Worm (Caenorhabditis elegans): ENCODE measurements around the gene dsb-3.
A peak's percentile ranks its signal among the peaks of the same experiment; 100 is the strongest.

dsb-3 gene

DNA sequence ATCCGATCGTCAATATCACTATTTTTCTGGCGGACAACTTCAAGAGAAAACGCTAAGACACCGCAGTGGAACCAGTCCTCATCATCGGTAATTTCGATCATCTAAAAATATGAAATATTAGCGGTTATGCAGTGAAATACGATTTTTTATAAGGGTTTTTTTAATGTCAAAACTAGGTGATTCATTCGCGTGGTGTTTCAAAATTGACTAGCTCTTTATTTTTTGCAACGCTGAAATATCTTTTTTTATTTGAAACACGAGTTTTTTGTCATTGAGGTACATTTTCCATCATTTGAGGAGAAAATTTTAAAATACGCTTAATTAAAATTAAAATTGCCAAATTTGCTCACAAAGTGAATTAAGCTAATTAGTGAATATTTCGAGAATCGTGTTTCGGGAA is at the start of gene dsb-3:
dsb-3 (minus strand) TSS at position 101 of the 400 bp plus-strand sequence.
- TF ChIP-seq W03F9.2 (tag; optimal IDR thresholded peaks at IDR 0.05) (no peak), him-1 (tag; optimal IDR thresholded peaks at IDR 0.05) (no peak), dao-5 (tag; optimal IDR thresholded peaks at IDR 0.05) (no peak)

DNA sequence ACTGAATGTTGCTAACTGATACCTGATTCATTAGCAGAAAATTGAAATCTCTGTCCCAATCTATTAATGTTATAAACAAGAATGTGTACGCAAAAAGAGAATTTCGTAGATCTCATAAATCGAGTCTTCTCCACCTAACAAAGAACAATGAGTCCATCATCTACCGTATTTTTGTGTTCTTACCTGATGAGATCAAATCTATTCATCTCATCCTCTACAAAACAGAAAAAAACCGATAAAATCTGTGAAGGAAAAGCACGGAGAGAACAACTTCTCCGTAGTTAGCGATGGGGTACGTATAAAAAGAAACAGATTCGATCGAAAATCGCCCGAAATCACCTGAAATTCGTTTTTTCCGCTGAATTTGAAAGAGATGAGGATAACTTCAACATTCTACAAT is 49.2 kb upstream of the dsb-3 start, which contains the start of gene C33H5.1:
C33H5.1 (plus strand) TSS at position 330 of the 400 bp plus-strand sequence.
- no peak for TF ChIP-seq dao-5 (tag; optimal IDR thresholded peaks at IDR 0.05)
- no peak for TF ChIP-seq him-1 (tag; optimal IDR thresholded peaks at IDR 0.05)
- no peak for TF ChIP-seq W03F9.2 (tag; optimal IDR thresholded peaks at IDR 0.05)

DNA sequence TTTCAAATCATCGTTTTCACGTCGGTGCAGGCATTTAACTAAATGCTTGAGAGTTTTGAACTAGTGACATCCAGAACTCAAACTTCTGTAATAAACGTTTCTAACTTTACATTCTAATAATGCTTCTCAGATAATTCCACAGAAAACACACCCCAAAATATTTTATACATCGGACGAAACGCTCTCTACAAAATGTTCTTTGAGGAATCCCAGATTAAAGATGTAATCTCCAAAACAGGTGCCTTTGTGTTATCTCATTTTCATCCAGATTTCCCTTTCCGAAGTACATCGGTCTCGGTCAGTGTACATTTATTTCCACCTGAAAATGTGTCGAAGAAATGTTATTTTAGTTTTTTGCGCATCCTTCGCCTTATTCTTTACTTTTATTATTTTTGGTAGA is 45.3 kb upstream of the dsb-3 start, which contains the start of gene C33H5.2:
C33H5.2 (plus strand) TSS at position 301 of the 400 bp plus-strand sequence.
- no peak for TF ChIP-seq him-1 (tag; optimal IDR thresholded peaks at IDR 0.05)
- TF ChIP-seq dao-5 (tag; optimal IDR thresholded peaks at IDR 0.05), result no peak
- no peak for TF ChIP-seq W03F9.2 (tag; optimal IDR thresholded peaks at IDR 0.05)

DNA sequence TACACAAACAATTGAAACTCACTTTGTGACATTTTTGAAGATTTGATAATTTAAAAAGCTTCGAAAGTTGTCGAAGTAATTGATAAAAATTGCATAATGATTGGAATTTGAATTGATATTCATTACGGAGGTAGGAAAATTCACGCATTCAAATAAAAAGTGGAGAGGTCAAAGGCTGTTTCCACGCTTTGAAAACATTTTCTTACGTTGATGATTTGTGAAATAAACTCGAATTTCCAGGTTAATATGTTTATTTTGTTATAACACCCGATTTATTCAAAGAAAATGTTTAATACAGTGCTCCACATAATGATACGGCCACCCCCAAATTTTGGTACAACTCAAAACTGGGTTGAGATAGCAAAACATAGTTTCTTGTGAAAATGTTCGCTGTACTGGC is 43.8 kb upstream of the dsb-3 start, which contains the start of gene C33H5.16:
C33H5.16 (minus strand) TSS at position 101 of the 400 bp plus-strand sequence.
- no peak for TF ChIP-seq him-1 (tag; optimal IDR thresholded peaks at IDR 0.05)
- no peak for TF ChIP-seq W03F9.2 (tag; optimal IDR thresholded peaks at IDR 0.05)
- TF ChIP-seq dao-5 (tag; optimal IDR thresholded peaks at IDR 0.05), result no peak

DNA sequence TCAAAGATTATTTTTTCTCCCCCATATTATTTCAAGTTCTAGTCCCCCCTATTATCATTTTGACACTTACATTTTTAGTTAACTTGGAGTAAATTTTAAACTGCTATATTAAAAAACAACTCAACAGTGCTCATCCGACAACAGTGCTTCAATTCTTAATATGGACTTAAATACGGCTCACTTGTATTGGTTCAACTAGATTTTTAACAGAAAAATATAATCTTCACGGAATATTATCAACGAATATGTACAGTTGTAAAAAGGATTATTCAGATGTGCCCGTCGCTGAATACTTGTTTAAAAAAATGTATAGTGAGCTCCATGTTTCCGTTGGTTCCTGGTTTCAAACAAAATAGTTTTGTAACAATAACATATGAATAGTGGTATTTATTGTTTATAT is 40.9 kb upstream of the dsb-3 start:
- no peak for TF ChIP-seq W03F9.2 (tag; optimal IDR thresholded peaks at IDR 0.05)
- TF ChIP-seq dao-5 (tag; optimal IDR thresholded peaks at IDR 0.05), result no peak
- no peak for TF ChIP-seq him-1 (tag; optimal IDR thresholded peaks at IDR 0.05)

DNA sequence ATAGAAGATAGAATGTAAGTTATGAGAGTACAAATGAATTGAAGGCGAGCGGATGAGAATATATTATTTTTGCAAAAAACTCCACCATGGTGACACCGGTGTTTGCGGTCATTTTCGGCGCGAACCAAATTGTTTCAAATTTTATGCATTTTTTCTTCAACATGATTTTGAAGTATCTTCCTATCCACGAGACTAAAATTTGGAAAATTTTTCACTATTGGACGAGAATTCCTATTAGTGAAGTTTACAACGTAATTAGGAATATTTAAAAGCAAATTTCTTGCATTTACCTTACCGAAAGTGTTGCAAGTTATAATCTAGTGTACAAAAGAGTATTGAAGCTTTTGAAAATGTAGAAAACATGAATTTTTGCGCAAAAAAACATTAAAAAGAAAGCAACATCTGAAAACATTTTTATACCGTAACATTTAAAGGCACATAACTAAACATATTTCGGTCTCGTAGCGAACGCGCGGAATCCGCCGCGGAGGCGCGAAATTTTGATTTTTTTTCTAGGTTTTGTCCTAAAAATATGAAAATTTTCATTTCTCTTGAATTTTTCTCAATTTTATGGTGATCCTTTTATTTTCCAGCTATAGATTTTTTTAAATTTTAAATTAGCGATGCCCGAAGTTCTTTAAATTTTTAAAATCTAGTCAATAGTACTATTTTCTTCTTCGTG is 37.1 kb upstream of the dsb-3 start, which contains the start of gene sgo-1:
sgo-1 (minus strand) TSS at position 51 of the 682 bp plus-strand sequence.
- TF ChIP-seq dao-5 (tag; optimal IDR thresholded peaks at IDR 0.05), result no peak
- TF ChIP-seq W03F9.2 (tag; optimal IDR thresholded peaks at IDR 0.05), result peak; percentile 52

DNA sequence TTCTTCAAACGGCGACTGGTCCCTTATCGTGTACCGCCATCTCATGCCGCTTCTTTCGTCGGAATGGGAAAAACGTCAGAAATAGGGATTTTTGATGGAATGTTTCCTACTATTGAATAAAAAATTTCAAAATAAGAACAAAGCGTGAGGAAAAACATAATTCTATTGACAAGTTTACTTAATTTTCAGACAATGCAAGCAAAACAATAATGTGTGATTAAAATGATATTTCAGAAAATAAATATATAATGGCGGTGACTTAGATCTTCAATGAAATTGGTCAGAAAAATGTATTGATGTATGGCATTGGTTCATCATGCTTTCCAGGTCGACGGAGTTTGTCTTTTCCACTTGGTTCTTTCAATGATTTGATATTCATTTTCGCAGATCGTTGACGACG is 35.3 kb upstream of the dsb-3 start, which contains the start of gene ntp-1:
ntp-1 (minus strand) TSS at position 101 of the 400 bp plus-strand sequence.
- TF ChIP-seq W03F9.2 (tag; optimal IDR thresholded peaks at IDR 0.05) (no peak), him-1 (tag; optimal IDR thresholded peaks at IDR 0.05) (no peak), dao-5 (tag; optimal IDR thresholded peaks at IDR 0.05) (no peak)

DNA sequence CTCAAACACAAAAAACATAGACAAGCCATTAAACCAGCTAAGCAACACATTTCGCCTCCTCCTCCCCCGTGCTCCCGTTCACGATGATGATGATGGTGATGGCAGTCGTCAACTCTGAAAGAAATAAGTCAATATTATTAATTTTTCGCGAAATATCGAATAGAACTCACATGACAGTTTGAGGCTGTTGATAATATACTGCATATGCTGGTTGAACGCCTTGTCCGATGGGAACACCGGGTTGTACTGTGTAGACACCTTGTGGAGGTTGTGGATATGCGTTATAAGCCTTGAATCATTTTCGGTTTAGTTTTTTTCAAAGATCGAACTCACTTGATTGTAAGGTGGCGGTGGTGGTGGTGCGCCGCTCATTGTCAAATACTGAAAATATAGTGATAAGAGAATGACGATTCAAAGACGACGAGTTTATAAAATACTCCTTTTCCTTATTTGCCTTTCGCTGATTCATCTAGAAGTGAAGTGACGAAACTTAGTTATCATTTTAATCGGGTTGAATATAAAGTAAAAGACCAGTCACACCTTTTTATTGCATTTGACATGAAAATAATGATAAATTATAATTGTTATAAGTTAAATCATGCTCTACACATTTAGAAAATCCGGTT is 32.5 kb upstream of the dsb-3 start, which contains the start of gene C33H5.13:
C33H5.13 (minus strand) TSS at position 443 of the 626 bp plus-strand sequence.
- TF ChIP-seq him-1 (tag; optimal IDR thresholded peaks at IDR 0.05) (no peak), dao-5 (tag; optimal IDR thresholded peaks at IDR 0.05) (no peak), W03F9.2 (tag; optimal IDR thresholded peaks at IDR 0.05) (no peak)

DNA sequence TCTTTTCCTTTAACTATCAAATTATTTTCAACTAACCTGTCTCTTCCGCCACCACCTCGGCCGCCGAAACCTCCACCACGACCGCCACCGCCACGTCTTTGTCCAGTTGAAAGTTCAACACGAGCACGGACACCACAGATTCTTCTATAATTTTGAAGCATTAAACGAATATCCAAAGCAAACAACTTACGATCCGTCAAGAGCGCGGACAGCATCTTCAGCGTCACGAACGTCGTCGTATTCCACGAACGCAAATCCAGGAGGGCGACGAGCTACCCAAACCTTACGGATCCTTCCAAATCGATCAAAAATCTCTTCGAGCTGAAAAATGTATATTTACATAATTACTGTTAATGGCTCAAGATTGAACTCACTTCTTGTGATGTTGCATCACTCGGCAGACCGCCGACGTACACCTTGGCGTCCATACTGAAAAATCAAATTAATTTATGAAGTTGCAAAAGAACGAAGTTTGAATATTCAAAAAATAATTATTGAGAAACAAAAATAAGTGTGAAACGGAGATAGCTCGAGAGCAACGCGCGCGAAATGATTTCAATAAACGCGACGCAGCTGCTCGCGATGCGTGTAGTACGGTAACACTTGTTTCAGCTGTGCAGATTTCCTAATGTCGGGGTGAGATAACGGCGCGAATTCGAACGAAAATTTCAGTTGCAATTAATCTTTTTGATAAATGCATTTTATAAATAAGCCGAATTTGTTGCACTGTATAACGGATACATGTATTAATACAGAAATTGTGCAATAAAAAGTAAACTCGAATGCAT is 31.6 kb upstream of the dsb-3 start, which contains the start of gene rsp-6:
rsp-6 (minus strand) TSS at position 429 of the 788 bp plus-strand sequence.
- TF ChIP-seq him-1 (tag; optimal IDR thresholded peaks at IDR 0.05), result peak; percentile 29
- peak; percentile 85 for TF ChIP-seq W03F9.2 (tag; optimal IDR thresholded peaks at IDR 0.05)
- no peak for TF ChIP-seq dao-5 (tag; optimal IDR thresholded peaks at IDR 0.05)

DNA sequence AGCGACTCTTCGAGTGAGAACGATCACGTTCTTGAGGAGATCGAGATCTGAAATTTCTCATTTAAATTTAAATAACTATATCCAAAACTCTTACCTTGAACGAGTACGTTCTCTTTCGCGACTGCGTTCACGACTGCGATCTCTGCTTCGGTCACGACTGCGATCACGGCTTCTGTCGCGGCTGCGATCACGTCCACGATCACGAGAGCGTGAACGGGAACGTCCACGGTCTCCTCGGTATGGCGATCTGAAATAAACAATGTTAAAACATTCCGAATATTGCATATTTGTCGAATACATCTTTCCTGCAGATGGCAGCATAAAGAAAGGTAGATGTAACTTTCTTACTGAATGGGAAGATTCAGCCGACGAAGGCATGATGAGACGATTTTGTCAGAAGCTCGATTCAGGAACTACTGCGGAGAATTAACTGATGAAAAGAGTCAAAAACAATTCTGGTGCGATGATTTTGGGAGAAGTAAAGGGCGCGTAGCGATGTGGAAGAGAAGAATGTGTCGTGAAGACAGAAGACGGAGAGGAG is 30.8 kb upstream of the dsb-3 start:
- TF ChIP-seq dao-5 (tag; optimal IDR thresholded peaks at IDR 0.05) (no peak), him-1 (tag; optimal IDR thresholded peaks at IDR 0.05) (no peak), W03F9.2 (tag; optimal IDR thresholded peaks at IDR 0.05) (no peak)

DNA sequence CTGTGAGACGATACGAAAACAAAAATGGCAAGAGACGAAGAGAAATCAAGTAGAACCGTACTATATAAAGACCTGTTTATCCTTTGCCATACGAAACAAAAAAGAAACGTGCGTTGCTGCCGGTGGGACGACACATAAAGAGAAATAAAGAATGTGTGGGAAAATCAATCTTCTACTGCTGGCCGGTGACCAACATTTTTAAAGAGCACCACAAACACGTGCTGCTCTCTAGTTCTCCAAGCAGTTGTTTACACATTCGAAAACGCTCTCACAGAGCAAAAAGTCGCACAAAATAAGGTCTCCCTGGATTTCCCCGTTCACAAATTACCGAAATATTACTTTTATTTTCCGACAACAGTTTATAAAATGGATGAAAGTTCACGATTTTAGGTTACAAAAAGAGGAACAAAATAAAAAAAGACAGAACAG is 30.1 kb upstream of the dsb-3 start, which contains the start of gene imp-3:
imp-3 (minus strand) TSS at position 93 of the 429 bp plus-strand sequence.
- TF ChIP-seq W03F9.2 (tag; optimal IDR thresholded peaks at IDR 0.05) (no peak), him-1 (tag; optimal IDR thresholded peaks at IDR 0.05) (no peak), dao-5 (tag; optimal IDR thresholded peaks at IDR 0.05) (no peak)

DNA sequence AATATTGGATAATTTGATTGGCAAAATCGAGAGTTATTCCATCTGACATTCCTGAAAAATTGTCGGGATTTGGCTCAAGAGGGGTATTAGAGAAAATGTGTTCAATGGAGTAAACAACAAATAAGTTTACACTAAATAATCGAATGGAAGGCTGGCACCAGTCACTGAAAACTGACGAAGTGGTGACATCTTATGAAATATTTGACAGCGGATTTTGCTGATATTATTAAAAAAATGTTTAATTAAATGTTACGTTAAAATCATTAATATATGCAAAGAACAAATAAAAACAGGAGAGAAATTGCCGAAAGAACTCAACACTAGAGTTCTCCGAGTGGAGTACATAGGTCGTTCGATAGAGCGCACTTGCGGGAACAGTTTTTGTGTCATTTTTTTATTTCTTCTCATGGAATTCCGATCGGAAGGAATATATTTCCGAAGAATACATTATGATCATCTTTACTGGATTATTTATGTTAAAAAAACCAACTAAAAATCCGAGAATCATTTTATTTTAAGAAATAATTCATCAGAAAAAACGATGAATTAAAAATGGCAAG is 26.2 kb upstream of the dsb-3 start, which contains the start of gene tag-322:
tag-322 (minus strand) TSS at position 51 of the 560 bp plus-strand sequence.
- no peak for TF ChIP-seq him-1 (tag; optimal IDR thresholded peaks at IDR 0.05)
- peak; percentile 73 for TF ChIP-seq W03F9.2 (tag; optimal IDR thresholded peaks at IDR 0.05)

Measured in whole organism, L4/young adult.